Worm (Caenorhabditis elegans) whole organism, L4 larva: ENCODE data around the gene ndx-6.

Experiments
- ceh-28 ChIP-seq: fragments of 150-350 bp; optimal IDR thresholded peaks from 2 replicates; lab custom pipeline; 2014; ENCODE audit warnings: missing biosample characterization, missing genetic modification reagents, missing genetic modification characterization
- daf-8 ChIP-seq: fragments of 200-800 bp; sonication (Bioruptor generic); IDR thresholded peaks from 2 replicates; pipeline ENCODE4 v1.3.6; 2022; ENCODE audit warnings: missing genetic modification characterization, missing compliant biosample characterization
- dve-1 ChIP-seq: sonication (generic microtip); optimal IDR thresholded peaks from 2 replicates; lab custom pipeline; 2017; ENCODE audit warnings: antibody characterized with exemption, mild to moderate bottlenecking, missing genetic modification characterization, missing compliant biosample characterization; ENCODE audit not compliant: insufficient read depth
- egl-27 ChIP-seq: sonication (generic microtip); optimal IDR thresholded peaks from 3 replicates; lab custom pipeline; 2017; ENCODE audit warnings: missing biosample characterization, missing genetic modification reagents, missing genetic modification characterization
- gei-8 ChIP-seq: fragments of 200-800 bp; sonication (Bioruptor generic); optimal IDR thresholded peaks from 2 replicates; lab custom pipeline; 2018; ENCODE audit warnings: mild to moderate bottlenecking, missing genetic modification characterization, missing compliant biosample characterization
- jun-1 ChIP-seq: fragments of 150-350 bp; optimal IDR thresholded peaks from 2 replicates; lab custom pipeline; 2014; ENCODE audit warnings: missing biosample characterization, missing genetic modification reagents, missing genetic modification characterization
- lin-13 ChIP-seq: fragments of 150-350 bp; optimal IDR thresholded peaks from 2 replicates; lab custom pipeline; 2014; ENCODE audit warnings: missing biosample characterization, missing genetic modification reagents, missing genetic modification characterization
- mep-1 ChIP-seq: fragments of 150-350 bp; sonication (generic microtip); optimal IDR thresholded peaks from 3 replicates; lab custom pipeline; 2014; ENCODE audit warnings: missing biosample characterization, missing genetic modification characterization
- nhr-102 ChIP-seq: sonication (generic microtip); optimal IDR thresholded peaks from 2 replicates; lab custom pipeline; 2016; ENCODE audit warnings: mild to moderate bottlenecking, missing genetic modification characterization, moderate library complexity, missing compliant biosample characterization
- nhr-11 ChIP-seq: fragments of 150-350 bp; optimal IDR thresholded peaks from 2 replicates; lab custom pipeline; 2014; ENCODE audit warnings: missing biosample characterization, missing genetic modification characterization
- skn-1 ChIP-seq: fragments of 150-350 bp; optimal IDR thresholded peaks from 2 replicates; lab custom pipeline; 2014; ENCODE audit warnings: missing biosample characterization, missing genetic modification characterization
- snpc-1.2 ChIP-seq: fragments of 200-800 bp; sonication (Bioruptor generic); IDR thresholded peaks from 2 replicates; pipeline ENCODE4 v1.3.6; 2022; ENCODE audit warnings: missing genetic modification reagents, missing genetic modification characterization, missing compliant biosample characterization
- unc-130 ChIP-seq: sonication (generic microtip); optimal IDR thresholded peaks from 2 replicates; lab custom pipeline; 2016; ENCODE audit warnings: missing genetic modification reagents, missing genetic modification characterization, missing compliant biosample characterization
- ztf-11 ChIP-seq: fragments of 150-350 bp; optimal IDR thresholded peaks from 2 replicates; lab custom pipeline; 2014; ENCODE audit warnings: missing biosample characterization, missing genetic modification characterization

- no peak for TF ChIP-seq dve-1 (tag; lab: Kevin White, UChicago)
- TF ChIP-seq snpc-1.2 = no peak
- TF ChIP-seq mep-1 (tag; lab: Kevin White, UChicago) = no peak
- no peak for TF ChIP-seq gei-8 (GFP tag; lab: Kevin White, UChicago)
- no peak for TF ChIP-seq lin-13 (GFP tag; lab: Kevin White, UChicago)
- TF ChIP-seq ceh-28 = no peak
- no peak for TF ChIP-seq ztf-11 (tag; lab: Kevin White, UChicago)
- no peak for TF ChIP-seq unc-130
- no peak for TF ChIP-seq nhr-102 (tag; lab: Kevin White, UChicago)
- no peak for TF ChIP-seq jun-1 (tag; lab: Kevin White, UChicago)
- no peak for TF ChIP-seq skn-1 (tag; lab: Kevin White, UChicago)
- no peak for TF ChIP-seq egl-27 (tag; lab: Kevin White, UChicago)
- no peak for TF ChIP-seq daf-8 (GFP tag; lab: Robert Waterston, UW)
- no peak for TF ChIP-seq nhr-11
Observed at ce11 chrII:5393090-5393489, 3.4 kb upstream of the ndx-6 start, which contains the start of gene brap-2.
